Worm (Caenorhabditis elegans) whole organism, mixed stage, embryonic: ENCODE results near the gene C39E9.12.

Experiments
- M03D4.4 ChIP-seq: sonication (generic microtip); optimal IDR thresholded peaks from 2 replicates; lab custom pipeline; 2017; ENCODE audit warnings: mild to moderate bottlenecking, missing genetic modification characterization, missing compliant biosample characterization
- bed-3 ChIP-seq: fragments of 200-800 bp; sonication (Bioruptor generic); optimal IDR thresholded peaks from 3 replicates; lab custom pipeline; 2018; ENCODE audit warnings: mild to moderate bottlenecking, missing genetic modification characterization, moderate library complexity, missing compliant biosample characterization
- blmp-1 ChIP-seq: fragments of 150-350 bp; optimal IDR thresholded peaks from 2 replicates; lab custom pipeline; 2014; ENCODE audit warnings: missing biosample characterization, missing genetic modification characterization
- ceh-39 ChIP-seq: fragments of 150-350 bp; optimal IDR thresholded peaks from 2 replicates; lab custom pipeline; 2014; ENCODE audit warnings: missing biosample characterization, missing genetic modification characterization
- ceh-83 ChIP-seq: fragments of 200-800 bp; sonication (Bioruptor generic); optimal IDR thresholded peaks from 2 replicates; lab custom pipeline; 2018; ENCODE audit warnings: mild to moderate bottlenecking, missing genetic modification characterization, missing compliant biosample characterization
- ces-1 ChIP-seq: fragments of 150-350 bp; optimal IDR thresholded peaks from 2 replicates; lab custom pipeline; 2014; ENCODE audit warnings: missing biosample characterization, missing genetic modification reagents, missing genetic modification characterization
- cnd-1 ChIP-seq: fragments of 200-800 bp; sonication (Bioruptor generic); optimal IDR thresholded peaks from 2 replicates; lab custom pipeline; 2018; ENCODE audit warnings: mild to moderate bottlenecking, missing genetic modification characterization, missing compliant biosample characterization
- drap-1 ChIP-seq: fragments of 200-800 bp; sonication (Bioruptor generic); optimal IDR thresholded peaks from 3 replicates; lab custom pipeline; 2018; ENCODE audit warnings: mild to moderate bottlenecking, missing genetic modification characterization, missing compliant biosample characterization
- elt-1 ChIP-seq: sonication (generic microtip); optimal IDR thresholded peaks from 2 replicates; lab custom pipeline; 2017; ENCODE audit warnings: missing genetic modification characterization, mild to moderate bottlenecking, missing compliant biosample characterization, antibody characterized with exemption, moderate library complexity, borderline replicate concordance; ENCODE audit not compliant: insufficient read depth
- elt-3 ChIP-seq: fragments of 150-350 bp; optimal IDR thresholded peaks from 2 replicates; lab custom pipeline; 2014; ENCODE audit warnings: missing biosample characterization, missing genetic modification characterization
- flh-1 ChIP-seq: fragments of 200-800 bp; sonication (Bioruptor generic); optimal IDR thresholded peaks from 2 replicates; lab custom pipeline; 2018; ENCODE audit warnings: mild to moderate bottlenecking, missing genetic modification characterization, moderate library complexity, missing compliant biosample characterization
- ham-2 ChIP-seq: fragments of 200-800 bp; sonication (Bioruptor generic); optimal IDR thresholded peaks from 2 replicates; lab custom pipeline; 2018; ENCODE audit warnings: mild to moderate bottlenecking, missing genetic modification characterization, missing compliant biosample characterization
- hlh-1 ChIP-seq: fragments of 150-350 bp; optimal IDR thresholded peaks from 2 replicates; lab custom pipeline; 2014; ENCODE audit warnings: missing biosample characterization, missing genetic modification reagents, missing genetic modification characterization
- lin-13 ChIP-seq: fragments of 150-350 bp; optimal IDR thresholded peaks from 2 replicates; lab custom pipeline; 2014; ENCODE audit warnings: missing biosample characterization, missing genetic modification characterization
- lin-32 ChIP-seq: fragments of 200-800 bp; sonication (Bioruptor generic); optimal IDR thresholded peaks from 2 replicates; lab custom pipeline; 2018; ENCODE audit warnings: mild to moderate bottlenecking, missing genetic modification characterization, missing compliant biosample characterization
- lsy-2 ChIP-seq: fragments of 150-350 bp; optimal IDR thresholded peaks from 2 replicates; lab custom pipeline; 2014; ENCODE audit warnings: missing biosample characterization, missing genetic modification characterization
- mab-5 ChIP-seq: fragments of 150-350 bp; optimal IDR thresholded peaks from 2 replicates; lab custom pipeline; 2014; ENCODE audit warnings: missing biosample characterization, missing genetic modification characterization
- mep-1 ChIP-seq: fragments of 150-350 bp; optimal IDR thresholded peaks from 2 replicates; lab custom pipeline; 2017; ENCODE audit warnings: missing biosample characterization, missing genetic modification reagents, missing genetic modification characterization, inconsistent platforms
- mls-2 ChIP-seq: sonication (generic microtip); optimal IDR thresholded peaks from 2 replicates; lab custom pipeline; 2016; ENCODE audit warnings: mild to moderate bottlenecking, missing genetic modification characterization, moderate library complexity, missing compliant biosample characterization
- nhr-12 ChIP-seq: fragments of 150-350 bp; optimal IDR thresholded peaks from 2 replicates; lab custom pipeline; 2014; ENCODE audit warnings: missing biosample characterization, missing genetic modification characterization
- nhr-2 ChIP-seq: fragments of 150-350 bp; optimal IDR thresholded peaks from 2 replicates; lab custom pipeline; 2014; ENCODE audit warnings: missing biosample characterization, missing genetic modification characterization
- nhr-237 ChIP-seq: fragments of 150-350 bp; optimal IDR thresholded peaks from 2 replicates; lab custom pipeline; 2014; ENCODE audit warnings: missing biosample characterization, missing genetic modification characterization
- nhr-28 ChIP-seq: fragments of 150-350 bp; optimal IDR thresholded peaks from 2 replicates; lab custom pipeline; 2014; ENCODE audit warnings: missing biosample characterization, missing genetic modification characterization
- nhr-76 ChIP-seq: sonication (generic microtip); optimal IDR thresholded peaks from 2 replicates; lab custom pipeline; 2017; ENCODE audit warnings: missing biosample characterization, missing genetic modification characterization
- pha-4 ChIP-seq: fragments of 150-350 bp; optimal IDR thresholded peaks from 2 replicates; lab custom pipeline; 2018; ENCODE audit warnings: missing biosample characterization, missing genetic modification reagents, missing genetic modification characterization
- sem-2 ChIP-seq: fragments of 200-800 bp; sonication (Bioruptor generic); optimal IDR thresholded peaks from 2 replicates; lab custom pipeline; 2018; ENCODE audit warnings: mild to moderate bottlenecking, missing genetic modification characterization, missing compliant biosample characterization
- snpc-4 ChIP-seq: fragments of 150-350 bp; optimal IDR thresholded peaks from 2 replicates; lab custom pipeline; 2014; ENCODE audit warnings: missing biosample characterization, missing genetic modification characterization
- tbx-8 ChIP-seq: fragments of 200-800 bp; sonication (Bioruptor generic); optimal IDR thresholded peaks from 2 replicates; lab custom pipeline; 2018; ENCODE audit warnings: mild to moderate bottlenecking, missing genetic modification characterization, moderate library complexity, missing compliant biosample characterization
- unc-120 ChIP-seq: sonication (generic microtip); optimal IDR thresholded peaks from 2 replicates; lab custom pipeline; 2017; ENCODE audit warnings: missing genetic modification characterization, missing compliant biosample characterization; ENCODE audit not compliant: poor library complexity, severe bottlenecking
- unc-39 ChIP-seq: fragments of 150-350 bp; optimal IDR thresholded peaks from 2 replicates; lab custom pipeline; 2014; ENCODE audit warnings: missing biosample characterization, missing genetic modification characterization
- zip-8 ChIP-seq: fragments of 150-350 bp; optimal IDR thresholded peaks from 2 replicates; lab custom pipeline; 2014; ENCODE audit warnings: missing biosample characterization, missing genetic modification characterization
- ztf-11 ChIP-seq: fragments of 150-350 bp; optimal IDR thresholded peaks from 2 replicates; lab custom pipeline; 2014; ENCODE audit warnings: missing biosample characterization, missing genetic modification characterization

The C39E9.12 gene

DNA sequence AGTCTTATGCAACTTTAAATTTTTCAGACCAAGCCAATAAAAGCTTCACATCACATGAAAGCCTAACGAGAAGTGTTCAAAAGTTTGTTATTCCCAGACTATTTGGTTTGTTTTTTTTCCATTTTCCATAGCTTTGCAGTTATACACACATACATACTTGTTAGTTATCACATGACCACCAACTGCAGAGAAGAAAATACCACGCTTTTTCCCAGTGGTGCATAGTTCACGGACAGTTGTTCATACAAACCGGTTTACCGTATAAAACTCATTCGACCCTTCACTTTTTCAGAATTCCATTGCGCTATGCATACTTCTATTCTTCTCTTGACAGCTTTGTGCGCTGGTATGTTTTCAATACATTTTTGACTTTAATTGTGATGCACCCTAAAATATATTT is 30.1 kb upstream of the C39E9.12 start, which contains the start of gene scl-5:
Gene scl-5 (plus strand): TSS at position 301 of the 400 bp plus-strand sequence.
- TF ChIP-seq zip-8 (tag; lab: Kevin White, UChicago) (no peak), ztf-11 (tag; lab: Kevin White, UChicago) (no peak), blmp-1 (no peak), ceh-83 (no peak), nhr-76 (no peak), hlh-1 (tag; lab: Kevin White, UChicago) (no peak), nhr-28 (tag; lab: Kevin White, UChicago) (no peak), nhr-237 (no peak), mls-2 (tag; lab: Kevin White, UChicago) (no peak), flh-1 (GFP tag; lab: Kevin White, UChicago) (no peak), ces-1 (no peak), mab-5 (tag; lab: Kevin White, UChicago) (no peak), ham-2 (no peak), unc-120 (tag; lab: Kevin White, UChicago) (no peak)

DNA sequence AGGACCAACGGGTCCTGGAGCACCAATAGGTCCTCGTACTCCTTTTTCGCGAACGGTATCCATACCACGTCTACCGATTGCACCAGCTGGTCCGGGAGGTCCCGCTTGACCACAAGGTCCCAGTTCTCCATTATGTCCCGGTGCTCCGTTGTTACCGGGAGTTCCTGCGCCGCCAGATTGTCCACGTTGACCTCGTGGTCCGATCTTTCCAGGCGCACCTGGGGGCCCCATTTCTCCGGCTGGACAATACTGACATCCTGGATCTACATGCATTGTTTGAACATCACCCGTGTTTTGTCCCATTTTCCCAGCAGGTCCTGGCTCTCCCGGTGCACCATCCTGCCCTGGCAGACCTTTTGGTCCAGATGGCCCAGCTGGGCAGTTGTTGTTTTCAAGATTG is 27.8 kb upstream of the C39E9.12 start:
- TF ChIP-seq ceh-39 (tag; lab: Kevin White, UChicago) = no peak
- TF ChIP-seq drap-1 (GFP tag; lab: Kevin White, UChicago) = no peak
- no peak for TF ChIP-seq lin-32 (GFP tag; lab: Kevin White, UChicago)
- TF ChIP-seq nhr-2 (tag; lab: Kevin White, UChicago) = no peak
- TF ChIP-seq cnd-1 (tag; lab: Kevin White, UChicago) = no peak
- no peak for TF ChIP-seq ham-2
- no peak for TF ChIP-seq elt-3 (tag; lab: Kevin White, UChicago)
- TF ChIP-seq lsy-2 (tag; lab: Kevin White, UChicago) = no peak
- no peak for TF ChIP-seq unc-39 (tag; lab: Kevin White, UChicago)
- TF ChIP-seq elt-1 = no peak
- TF ChIP-seq mep-1 (tag; lab: Kevin White, UChicago) = no peak
- no peak for TF ChIP-seq unc-120 (tag; lab: Kevin White, UChicago)
- TF ChIP-seq tbx-8 (GFP tag; lab: Kevin White, UChicago) = no peak
- TF ChIP-seq ceh-83 = no peak
- no peak for TF ChIP-seq pha-4
- TF ChIP-seq snpc-4 (tag; lab: Kevin White, UChicago) = no peak
- no peak for TF ChIP-seq ztf-11 (tag; lab: Kevin White, UChicago)
- TF ChIP-seq hlh-1 (tag; lab: Kevin White, UChicago) = no peak
- TF ChIP-seq mls-2 (tag; lab: Kevin White, UChicago) = no peak
- TF ChIP-seq ces-1 = no peak
- TF ChIP-seq, all 35 proteins: peak for 0

DNA sequence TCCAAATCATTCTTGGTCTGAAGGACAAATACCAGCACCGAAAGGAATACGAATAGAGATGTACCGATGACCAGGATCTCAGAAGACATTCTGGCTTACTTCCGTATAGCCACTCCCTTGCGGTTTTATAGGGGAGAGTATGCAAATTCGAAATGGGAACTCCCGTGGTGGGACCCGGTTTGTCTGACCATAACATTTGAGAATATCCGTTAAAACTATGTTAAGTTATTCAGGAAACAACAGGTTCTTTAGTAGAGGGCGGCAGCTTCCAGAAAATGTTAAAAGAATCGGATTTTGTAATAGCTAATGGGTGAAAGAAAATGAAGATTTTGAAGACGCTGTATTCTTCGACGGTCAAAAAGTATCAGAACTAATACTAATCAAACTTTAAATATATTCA is 26.6 kb upstream of the C39E9.12 start, which contains the start of gene col-131:
Gene col-131 (minus strand): TSS at position 101 of the 400 bp plus-strand sequence.
- TF ChIP-seq bed-3 (GFP tag; lab: Kevin White, UChicago) = no peak

DNA sequence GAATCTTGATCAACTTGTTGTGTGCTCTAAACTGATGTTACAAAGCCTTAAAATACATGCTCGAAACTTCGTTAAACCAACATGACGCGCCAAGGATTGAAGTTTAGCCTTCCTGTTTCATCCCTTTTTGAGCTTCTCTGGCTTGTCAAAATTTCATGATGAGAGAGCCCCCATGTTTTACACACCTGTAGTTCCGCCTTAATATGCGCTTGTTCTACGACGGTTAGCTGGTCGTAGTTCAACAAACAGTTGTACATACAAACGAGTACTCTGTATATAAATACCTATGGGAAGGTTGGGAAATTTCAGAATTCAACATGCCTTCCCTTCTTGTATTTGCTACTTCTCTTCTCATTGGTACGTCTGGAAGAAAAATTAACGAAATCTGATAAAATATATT is 25.4 kb upstream of the C39E9.12 start, which contains the start of gene scl-6:
Gene scl-6 (plus strand): TSS at position 301 of the 400 bp plus-strand sequence.
- TF ChIP-seq lin-32 (GFP tag; lab: Kevin White, UChicago) = no peak

DNA sequence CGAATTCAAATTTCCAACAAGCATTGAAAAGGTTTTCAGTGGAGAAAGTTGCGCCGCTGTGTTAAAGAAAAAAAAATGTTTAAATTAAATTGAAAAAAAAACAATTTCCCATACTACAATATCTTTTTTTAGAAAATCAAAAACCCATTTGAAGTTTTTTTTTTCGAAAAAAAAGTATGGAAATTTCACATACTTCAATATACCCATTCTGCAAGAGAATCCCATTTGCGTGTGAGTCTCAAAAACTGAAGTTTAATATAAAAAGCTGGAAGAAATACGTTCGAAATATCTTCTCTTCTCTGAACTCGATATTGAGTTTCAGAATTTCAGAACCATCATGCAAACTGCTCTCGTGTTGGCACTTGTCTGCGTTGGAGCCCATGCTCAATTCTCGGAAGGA is 23.7 kb upstream of the C39E9.12 start, which contains the start of gene scl-7:
Gene scl-7 (plus strand): TSS at position 301 of the 400 bp plus-strand sequence.
- TF ChIP-seq unc-39 (tag; lab: Kevin White, UChicago) = no peak
- no peak for TF ChIP-seq nhr-2 (tag; lab: Kevin White, UChicago)
- no peak for TF ChIP-seq ces-1
- TF ChIP-seq elt-1 = no peak
- TF ChIP-seq nhr-237 = no peak
- no peak for TF ChIP-seq mab-5 (tag; lab: Kevin White, UChicago)
- TF ChIP-seq nhr-76 = no peak
- no peak for TF ChIP-seq nhr-12 (tag; lab: Kevin White, UChicago)
- TF ChIP-seq drap-1 (GFP tag; lab: Kevin White, UChicago) = no peak
- no peak for TF ChIP-seq ceh-39 (tag; lab: Kevin White, UChicago)
- no peak for TF ChIP-seq M03D4.4 (tag; lab: Kevin White, UChicago)
- no peak for TF ChIP-seq unc-120 (tag; lab: Kevin White, UChicago)
- TF ChIP-seq flh-1 (GFP tag; lab: Kevin White, UChicago) = no peak
- TF ChIP-seq sem-2 (GFP tag; lab: Kevin White, UChicago) = no peak
- no peak for TF ChIP-seq lin-13 (tag; lab: Kevin White, UChicago)
